Fruit fly (Drosophila melanogaster) S2 (cell line): ENCODE results near the gene PIG-P.

Experiments used
- CG8478 ChIP-seq: fragments of >200 bp; optimal IDR thresholded peaks from 2 replicates; lab custom pipeline; 2018
- CTCF ChIP-seq, 2 experiments: fragments of >200 bp; optimal IDR thresholded peaks; 2 replicates each; lab custom pipeline; 2018

The PIG-P gene

dm6 chr3R:26058066-26058465, at the start of gene PIG-P, which contains the start of gene Tcs6:
TSS of gene PIG-P (minus strand) at chr3R:26058223.
TSS of gene Tcs6 (minus strand) at chr3R:26058223.
- no peak for TF ChIP-seq CTCF (optimal IDR thresholded peaks at IDR 0.05; lab: Kevin White, UChicago)
- TF ChIP-seq CG8478 = no peak

DNA sequence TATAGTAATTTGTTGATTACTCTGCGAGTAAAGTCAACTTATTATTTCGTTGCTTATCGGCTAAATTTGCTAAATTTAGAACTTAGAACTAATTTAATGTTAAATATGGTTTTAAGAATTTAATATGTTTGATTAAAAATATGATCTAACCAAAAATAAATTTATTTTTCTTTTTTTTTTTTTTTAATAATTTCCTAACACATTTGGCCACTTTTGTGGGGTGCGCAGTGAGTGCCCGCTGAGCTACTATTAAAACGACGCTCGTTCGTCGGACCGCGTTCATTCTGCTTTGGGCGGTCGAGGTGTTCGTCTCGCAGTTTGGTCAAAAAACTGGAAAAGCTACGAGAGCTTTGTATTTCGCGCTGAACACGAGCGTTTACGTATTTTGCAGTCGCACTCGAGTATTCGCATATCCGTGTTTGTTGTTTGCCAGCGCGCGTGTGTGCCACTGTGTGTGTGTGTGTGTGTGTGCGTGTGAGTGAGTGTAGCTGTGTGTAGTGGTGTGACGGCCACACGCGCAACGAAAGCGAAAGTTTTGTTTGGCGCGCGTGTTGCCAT, 48.7 kb upstream of the PIG-P start, which contains the start of gene Cipc:
Gene Cipc (plus strand): TSS at position 274 of the 558 bp plus-strand sequence.
- TF ChIP-seq CG8478 = no peak
- TF ChIP-seq CTCF (optimal IDR thresholded peaks at IDR 0.05; lab: Kevin White, UChicago) = no peak

dm6 chr3R:26105924-26106494, 48.0 kb upstream of the PIG-P start:
- TF ChIP-seq CTCF (optimal IDR thresholded peaks at IDR 0.05; lab: Kevin White, UChicago) (no peak), CG8478 (no peak)

dm6 chr3R:26105407-26105806, 47.4 kb upstream of the PIG-P start:
- TF ChIP-seq CTCF (optimal IDR thresholded peaks at IDR 0.05; lab: Kevin White, UChicago) (no peak), CG8478 (no peak)

- TF ChIP-seq CTCF (optimal IDR thresholded peaks at IDR 0.05; lab: Kevin White, UChicago) (no peak), CG8478 (no peak)
Observed at dm6 chr3R:26105141-26105403, 47.0 kb upstream of the PIG-P start.

- TF ChIP-seq CG8478 (no peak), CTCF (optimal IDR thresholded peaks at IDR 0.05; lab: Kevin White, UChicago) (no peak)
Observed at dm6 chr3R:26104302-26105140, 46.5 kb upstream of the PIG-P start.

DNA sequence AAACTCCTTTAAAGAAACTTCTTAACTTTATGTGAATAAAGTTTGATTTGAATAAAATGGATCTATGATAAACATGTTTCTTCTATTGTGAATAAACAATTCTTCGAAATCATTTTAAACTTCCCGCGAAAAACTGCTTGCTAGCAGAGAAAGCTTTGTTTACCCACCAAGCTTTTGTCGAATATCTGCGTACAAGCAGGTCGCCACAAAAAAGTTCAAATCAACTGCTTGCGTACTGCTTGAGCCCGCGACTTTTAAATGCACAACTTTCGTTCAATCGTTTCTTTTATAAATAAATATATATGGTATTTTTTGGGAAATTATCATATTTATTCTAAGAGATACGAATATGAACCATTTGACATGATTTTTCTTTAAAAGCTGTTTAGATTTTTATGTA, 45.4 kb upstream of the PIG-P start:
- TF ChIP-seq CG8478 (no peak), CTCF (optimal IDR thresholded peaks at IDR 0.05; lab: Kevin White, UChicago) (no peak)

DNA sequence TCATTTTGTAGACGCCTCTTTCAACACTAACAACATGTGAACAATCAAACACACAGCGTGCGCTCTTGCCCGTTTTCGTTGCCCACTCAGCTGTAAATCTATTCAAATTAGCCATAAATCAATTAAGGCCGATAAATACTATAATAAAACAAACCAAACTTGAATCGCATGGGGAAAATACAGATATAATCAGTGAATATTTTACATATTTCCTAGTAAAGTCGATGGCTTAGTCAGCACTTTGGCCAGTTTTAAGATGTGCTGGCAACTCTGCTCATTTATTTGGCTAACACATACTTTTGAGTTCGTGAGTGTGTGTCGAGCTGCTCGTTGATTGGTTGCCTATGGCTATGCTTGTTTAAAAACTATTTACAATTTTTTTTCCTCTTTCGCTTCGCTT, 41.2 kb upstream of the PIG-P start:
- TF ChIP-seq CG8478 (no peak), CTCF (optimal IDR thresholded peaks at IDR 0.05; lab: Kevin White, UChicago) (no peak)

DNA sequence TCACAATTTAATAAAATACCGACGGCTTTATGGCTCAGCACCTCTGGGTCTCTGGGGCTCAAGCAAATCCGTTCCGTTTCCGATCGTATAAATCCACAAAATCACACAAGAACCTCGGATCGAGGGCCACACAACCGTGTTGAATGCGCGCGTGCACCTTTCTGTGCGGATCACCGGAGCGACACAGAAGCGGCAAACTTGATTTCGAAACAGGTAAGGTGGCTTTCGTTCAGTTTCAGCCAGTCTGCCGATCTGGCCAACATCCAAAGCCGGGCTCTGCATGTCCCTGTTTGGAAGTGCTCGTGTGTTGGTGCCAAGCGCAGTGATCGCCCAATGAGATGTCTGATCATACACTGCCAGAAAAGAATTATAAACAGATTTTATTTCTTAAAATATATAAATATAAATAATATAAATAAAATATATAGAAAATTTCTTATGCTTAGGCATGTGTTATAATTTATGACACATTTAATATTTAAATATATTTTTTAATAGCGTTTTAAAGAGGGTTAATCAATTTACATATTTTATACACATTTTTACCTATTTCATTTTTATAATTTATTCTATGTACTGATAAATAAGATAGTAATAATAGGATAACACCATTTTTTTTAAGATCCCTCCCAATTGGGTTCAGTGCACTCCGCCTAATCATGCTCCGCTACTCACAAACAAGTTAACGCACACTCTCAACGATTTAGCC, 40.6 kb upstream of the PIG-P start, which contains the start of gene dysf:
Gene dysf (minus strand): TSS at position 210 of the 709 bp plus-strand sequence.
- no peak for TF ChIP-seq CTCF (optimal IDR thresholded peaks at IDR 0.05; lab: Kevin White, UChicago)
- no peak for TF ChIP-seq CG8478

DNA sequence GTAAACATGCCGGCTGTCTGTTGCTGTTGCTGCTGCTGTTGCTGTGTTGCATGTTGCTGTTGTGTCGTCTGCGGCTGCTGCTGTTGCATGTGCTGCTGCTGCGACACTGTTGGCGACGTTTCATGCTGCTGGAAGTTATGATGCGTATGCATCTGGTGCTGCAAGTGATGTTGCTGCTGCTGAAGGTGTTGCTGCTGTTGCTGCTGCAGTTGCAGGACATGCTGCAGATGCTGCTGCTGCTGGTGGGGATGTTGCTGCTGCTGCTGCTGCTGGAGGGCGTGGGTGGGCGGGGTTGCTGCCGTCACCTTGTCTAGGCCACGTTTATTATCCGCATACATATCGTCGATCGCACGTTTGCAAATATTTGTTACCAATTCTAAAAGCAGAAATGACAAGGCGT, 38.2 kb upstream of the PIG-P start:
- no peak for TF ChIP-seq CG8478
- no peak for TF ChIP-seq CTCF (optimal IDR thresholded peaks at IDR 0.05; lab: Kevin White, UChicago)

DNA sequence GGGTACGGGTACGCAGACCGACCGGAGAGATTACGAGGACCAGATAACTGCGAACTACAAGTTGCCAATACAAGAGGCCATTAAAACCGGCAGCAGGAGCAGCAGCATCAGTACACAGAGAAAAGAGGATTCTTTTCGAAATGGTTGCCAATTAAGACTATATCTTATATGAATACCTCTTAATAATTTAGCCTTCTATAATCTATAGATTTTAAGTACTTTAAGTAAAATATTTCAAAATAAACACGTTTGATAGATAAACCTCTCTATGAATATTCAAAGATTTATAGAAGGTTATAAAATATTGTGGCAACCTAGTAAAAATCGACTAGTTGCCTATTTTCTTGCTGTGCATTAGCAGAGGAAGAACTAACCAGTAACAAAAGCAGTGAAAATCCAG, 37.5 kb upstream of the PIG-P start:
- TF ChIP-seq CG8478 = no peak
- TF ChIP-seq CTCF (optimal IDR thresholded peaks at IDR 0.05; lab: Kevin White, UChicago) = no peak

DNA sequence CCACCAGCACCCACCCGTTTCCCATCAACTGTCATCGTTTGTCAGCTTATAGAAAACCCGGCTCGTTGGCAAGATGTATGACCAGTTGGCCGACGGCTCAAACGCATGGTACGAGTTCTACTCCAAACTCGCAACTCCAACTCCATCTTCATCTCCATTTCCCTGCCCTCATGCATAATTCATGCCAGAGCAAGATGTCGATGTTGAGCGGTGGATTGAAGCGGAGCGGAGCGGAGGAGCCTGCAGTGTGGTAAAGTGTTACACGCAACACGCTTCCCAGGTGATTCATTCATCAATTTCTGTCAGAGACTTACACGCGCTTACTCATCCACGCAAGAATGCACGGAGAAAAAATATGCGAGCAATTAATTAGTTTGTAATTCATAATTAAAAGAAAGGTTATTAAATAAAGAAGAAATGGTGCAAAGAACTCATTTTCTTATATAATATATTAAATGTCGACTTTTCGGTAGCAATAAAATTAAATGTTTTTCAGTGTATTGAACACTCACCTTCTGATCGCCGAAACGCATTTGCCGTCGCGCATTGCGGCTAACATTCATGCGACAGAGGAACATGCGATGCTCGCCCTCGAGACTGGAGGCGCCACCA, 23.5 kb upstream of the PIG-P start:
- TF ChIP-seq CTCF (optimal IDR thresholded peaks at IDR 0.05; lab: Kevin White, UChicago) = no peak
- no peak for TF ChIP-seq CG8478

DNA sequence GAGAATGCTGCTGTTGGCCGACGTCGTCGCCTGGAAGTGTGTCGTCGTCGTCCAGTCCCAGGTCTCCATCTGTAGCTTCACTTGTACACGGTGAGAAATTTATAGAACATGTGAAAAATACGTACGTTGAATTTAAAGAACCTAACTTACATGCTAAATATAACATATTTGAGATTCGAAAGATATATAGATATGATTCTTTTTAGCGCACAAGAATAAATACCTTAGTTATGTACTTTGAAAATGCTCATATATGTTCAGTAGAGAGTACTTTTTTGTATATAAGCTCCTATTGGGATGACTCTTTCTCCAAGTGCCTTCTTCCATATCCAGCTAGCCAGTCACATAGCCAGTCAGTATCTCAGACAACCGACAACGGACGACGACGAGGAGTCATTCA, 17.2 kb upstream of the PIG-P start:
- no peak for TF ChIP-seq CTCF (optimal IDR thresholded peaks at IDR 0.05; lab: Kevin White, UChicago)
- TF ChIP-seq CG8478 = no peak

DNA sequence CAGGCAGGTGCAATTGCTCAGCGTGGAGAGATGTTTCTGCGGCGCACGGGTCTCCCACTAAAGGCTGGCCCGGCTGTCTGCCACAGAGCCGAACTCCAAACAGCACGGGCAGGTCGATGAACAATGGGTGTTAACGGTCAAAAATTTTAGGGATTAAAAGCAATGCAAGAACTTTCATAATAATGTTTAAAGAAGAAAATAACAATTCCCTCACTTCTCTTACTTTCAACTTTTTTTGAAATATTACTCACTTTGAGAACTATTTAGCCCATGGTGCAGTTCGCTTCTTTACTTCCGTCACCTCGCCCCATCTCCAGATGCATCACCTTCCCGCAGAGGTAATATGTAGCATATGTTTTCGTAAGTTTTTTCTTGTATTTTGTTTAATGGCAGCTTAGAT, 14.5 kb upstream of the PIG-P start:
- TF ChIP-seq CTCF (optimal IDR thresholded peaks at IDR 0.05; lab: Kevin White, UChicago) (no peak), CG8478 (no peak)

DNA sequence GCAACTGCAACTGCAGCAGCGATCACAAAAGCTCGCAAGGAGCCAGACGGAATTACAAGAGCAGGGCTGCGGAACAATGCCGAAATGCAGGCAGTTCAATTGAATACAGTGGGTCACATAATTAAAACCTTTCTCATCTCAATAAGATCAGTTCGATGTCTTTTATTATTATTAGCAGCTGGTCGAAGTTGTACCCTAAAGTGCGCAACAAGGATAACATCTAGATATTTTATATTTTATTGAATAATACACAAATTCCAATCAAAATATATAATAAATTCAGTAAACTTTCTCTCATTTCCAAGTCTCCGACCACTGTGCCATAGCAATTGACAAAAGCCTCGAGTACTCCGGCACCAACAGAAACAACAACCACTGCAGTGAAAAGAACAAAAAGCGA, 10.1 kb upstream of the PIG-P start:
- TF ChIP-seq CTCF (optimal IDR thresholded peaks at IDR 0.05; lab: Kevin White, UChicago) = no peak
- TF ChIP-seq CG8478 = no peak
